Fruit fly (Drosophila melanogaster) whole organism, prepupa: ENCODE results near the gene Kah.

Source experiments
- CG6808 ChIP-seq: fragments of 200-800 bp; sonication (Bioruptor generic); optimal IDR thresholded peaks from 3 replicates; lab custom pipeline; 2017; ENCODE audit warnings: missing biosample characterization, missing genetic modification characterization, mild to moderate bottlenecking, moderate library complexity, missing genetic modification reagents
- CG8119 ChIP-seq: fragments of 200-800 bp; sonication (Bioruptor generic); IDR thresholded peaks from 3 replicates; pipeline ENCODE4 v1.3.6; 2022; ENCODE audit warnings: missing biosample characterization, missing genetic modification characterization
- Eip78C ChIP-seq: fragments of 200-800 bp; sonication (Bioruptor generic); peaks from one replicate; lab custom pipeline; 2016; ENCODE audit warnings: missing biosample characterization, missing genetic modification characterization
- Ets96B ChIP-seq: fragments of 200-800 bp; optimal IDR thresholded peaks from 2 replicates; lab custom pipeline; 2019; ENCODE audit warnings: missing biosample characterization, mild to moderate bottlenecking, missing genetic modification characterization, moderate library complexity
- fkh ChIP-seq: fragments of 200-800 bp; sonication (Bioruptor generic); optimal IDR thresholded peaks from 3 replicates; lab custom pipeline; 2017; ENCODE audit warnings: missing biosample characterization, mild to moderate bottlenecking, missing genetic modification characterization, moderate library complexity
- net ChIP-seq: fragments of 200-800 bp; sonication (Bioruptor generic); optimal IDR thresholded peaks from 3 replicates; lab custom pipeline; 2016; ENCODE audit warnings: missing biosample characterization, missing genetic modification characterization

DNA sequence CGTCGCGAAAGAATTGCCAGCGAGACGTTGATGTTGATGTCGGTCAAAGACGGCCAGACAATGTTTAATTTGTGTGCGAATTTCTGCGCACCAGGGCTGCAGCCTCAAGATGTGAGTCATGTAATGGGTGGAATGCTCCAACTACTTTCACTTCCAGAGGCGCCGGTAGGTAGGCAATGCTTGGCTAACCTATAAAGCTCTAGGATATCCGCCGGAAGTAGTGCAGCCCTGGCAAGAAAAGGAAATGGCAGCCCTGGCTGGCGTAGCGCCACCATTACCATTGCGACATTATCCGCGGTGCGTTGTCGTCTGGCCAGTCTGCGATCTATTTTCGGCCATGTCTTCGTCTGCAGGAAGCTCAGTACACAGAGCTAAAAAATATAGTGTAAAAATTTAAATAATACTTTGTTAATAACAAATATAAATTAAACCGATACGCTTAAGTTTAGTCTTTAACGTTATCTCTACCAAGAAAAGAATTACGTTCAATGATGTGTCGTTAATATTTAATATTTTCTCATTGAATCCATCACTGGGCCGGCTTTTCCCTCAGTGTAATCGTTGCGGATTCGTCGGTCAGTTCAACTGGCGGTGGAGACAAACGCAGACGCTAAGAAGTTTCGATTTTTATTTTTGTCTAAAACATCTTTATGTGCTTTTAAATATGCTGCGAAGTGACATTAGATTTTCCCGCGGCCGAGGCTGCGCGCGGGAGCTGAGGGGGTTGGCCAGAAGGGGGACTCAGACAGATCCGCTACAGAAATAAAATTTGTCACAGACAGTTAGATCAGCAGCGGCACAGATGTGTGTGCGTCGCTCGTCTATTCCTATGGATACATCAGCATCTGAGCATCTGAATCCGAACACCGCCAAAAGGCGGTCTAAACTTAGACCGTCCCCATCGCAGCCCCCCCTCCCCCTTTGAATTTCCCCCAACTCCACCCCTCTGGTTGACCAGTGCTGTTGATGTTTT, 22.9 kb upstream of the Kah start:
- TF ChIP-seq net (GFP tag; lab: Kevin White, UChicago) (peak; percentile 80), Ets96B (tag; lab: Kevin White, UChicago) (peak; percentile 2), CG8119 (GFP tag; lab: Robert Waterston, UW) (peak; percentile 85; the same call in 2 of the 3 replicates), CG6808 (GFP tag; lab: Kevin White, UChicago) (peak; percentile 63), Eip78C (GFP tag; lab: Kevin White, UChicago) (peak; percentile 87), fkh (GFP tag; lab: Kevin White, UChicago) (peak; percentile 25)
